Worm (Caenorhabditis elegans): ENCODE data around the gene mnk-1.
A peak's percentile ranks its signal among the peaks of the same experiment; 100 is the strongest.

mnk-1 gene

DNA sequence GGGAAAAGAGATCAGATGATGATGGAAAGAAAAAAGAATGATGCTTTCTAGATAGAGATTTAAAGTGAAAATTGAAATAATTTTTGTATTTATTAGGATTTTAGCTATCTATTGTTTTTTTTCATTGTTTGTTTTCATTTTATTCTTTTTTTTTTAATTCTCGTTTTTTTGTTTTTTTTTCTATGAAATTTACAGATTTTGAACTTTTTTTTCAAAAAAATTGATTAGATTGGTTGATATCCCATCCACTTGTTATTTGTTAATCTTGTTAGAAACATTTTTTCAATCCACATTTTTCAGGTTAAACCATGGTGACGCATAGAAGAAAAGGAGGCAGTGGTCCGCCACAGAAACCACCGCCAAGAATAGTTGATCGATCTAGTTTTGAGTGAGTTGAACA lies 29.2 kb upstream of the mnk-1 start, which contains the start of gene algn-9:
algn-9 (plus strand) TSS at position 301 of the 400 bp plus-strand sequence.
- TF ChIP-seq nhr-21 (tag; optimal IDR thresholded peaks at IDR 0.05) (no peak), ztf-1 (GFP tag; conservative IDR thresholded peaks at IDR 0.05) (no peak), lin-13 (GFP tag; optimal IDR thresholded peaks at IDR 0.05) (no peak), zag-1 (tag; optimal IDR thresholded peaks at IDR 0.05) (no peak), nhr-11 (tag; optimal IDR thresholded peaks at IDR 0.05) (no peak), mab-5 (tag; optimal IDR thresholded peaks at IDR 0.05) (no peak), unc-55 (GFP tag; optimal IDR thresholded peaks at IDR 0.05) (no peak), nhr-6 (tag; optimal IDR thresholded peaks at IDR 0.05) (no peak), sem-4 (tag; optimal IDR thresholded peaks at IDR 0.05) (no peak), mbf-1 (tag; optimal IDR thresholded peaks at IDR 0.05) (no peak)

DNA sequence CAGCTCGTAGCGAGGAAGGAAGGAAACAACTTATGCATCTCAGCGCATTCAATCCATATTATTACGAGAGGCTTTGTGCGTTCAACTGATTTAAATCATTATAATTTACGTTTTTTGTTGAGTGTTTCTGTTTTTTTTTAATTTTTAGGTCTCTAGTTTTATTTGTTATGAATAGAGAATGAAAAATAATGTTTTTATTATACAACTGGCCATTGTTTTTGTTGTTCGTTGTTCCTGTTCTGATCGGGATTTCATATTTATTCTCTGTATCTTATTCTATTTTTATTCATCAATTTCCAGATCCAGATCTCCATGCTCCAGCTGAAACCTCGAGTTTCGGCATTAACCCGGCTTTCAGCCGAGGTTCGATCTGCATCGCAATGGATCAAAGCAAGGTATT lies 27.5 kb upstream of the mnk-1 start, which contains the start of gene mrps-22:
mrps-22 (plus strand) TSS at position 301 of the 400 bp plus-strand sequence.
- TF ChIP-seq mab-5 (tag; optimal IDR thresholded peaks at IDR 0.05) (no peak), nhr-11 (tag; optimal IDR thresholded peaks at IDR 0.05) (no peak), nhr-12 (tag; optimal IDR thresholded peaks at IDR 0.05) (no peak), egl-27 (tag; optimal IDR thresholded peaks at IDR 0.05) (no peak)

DNA sequence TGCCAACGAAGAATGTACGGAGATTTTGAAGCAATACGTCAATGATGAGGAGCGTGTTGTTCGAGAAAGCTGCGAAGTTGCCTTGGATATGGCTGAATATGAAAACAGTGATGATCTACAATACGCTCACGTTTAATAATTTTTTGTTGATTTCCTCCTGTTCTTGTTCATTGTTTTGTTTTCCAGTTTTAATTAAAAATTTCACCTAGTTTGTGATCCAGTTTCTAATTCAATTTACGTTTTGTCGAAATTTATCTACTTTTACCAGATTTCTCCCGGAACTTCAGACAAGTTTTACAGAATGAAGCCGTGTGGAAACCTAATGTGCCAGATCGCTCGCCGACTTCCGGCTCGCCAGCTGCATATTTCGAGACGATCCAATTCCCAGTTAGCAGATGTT lies 26.0 kb upstream of the mnk-1 start, which contains the start of gene dap-3:
dap-3 (plus strand) TSS at position 301 of the 400 bp plus-strand sequence.
- TF ChIP-seq lin-39 (tag; optimal IDR thresholded peaks at IDR 0.05) = no peak
- no peak for TF ChIP-seq nhr-237 (tag; optimal IDR thresholded peaks at IDR 0.05)
- TF ChIP-seq lin-11 (tag; optimal IDR thresholded peaks at IDR 0.05) = no peak
- no peak for TF ChIP-seq sma-9 (GFP tag; optimal IDR thresholded peaks at IDR 0.05)
- TF ChIP-seq sma-9 (tag; optimal IDR thresholded peaks at IDR 0.05) = no peak
- no peak for TF ChIP-seq ceh-16 (tag; optimal IDR thresholded peaks at IDR 0.05)
- TF ChIP-seq fos-1 (tag; optimal IDR thresholded peaks at IDR 0.05) = no peak
- TF ChIP-seq unc-39 (tag; optimal IDR thresholded peaks at IDR 0.05) = no peak
- no peak for TF ChIP-seq C34F6.9 (tag; optimal IDR thresholded peaks at IDR 0.05)
- TF ChIP-seq unc-62 (GFP tag; optimal IDR thresholded peaks at IDR 0.05) = no peak
- no peak for TF ChIP-seq mbf-1 (tag; optimal IDR thresholded peaks at IDR 0.05)
- no peak for TF ChIP-seq nhr-23 (tag; optimal IDR thresholded peaks at IDR 0.05)
- no peak for TF ChIP-seq nhr-25 (tag; optimal IDR thresholded peaks at IDR 0.05)
- TF ChIP-seq sma-3 (GFP tag; optimal IDR thresholded peaks at IDR 0.05) = no peak
- no peak for TF ChIP-seq dmd-4 (tag; optimal IDR thresholded peaks at IDR 0.05)
- no peak for TF ChIP-seq elt-3 (tag; optimal IDR thresholded peaks at IDR 0.05)
- no peak for TF ChIP-seq elt-1 (tag; optimal IDR thresholded peaks at IDR 0.05)

DNA sequence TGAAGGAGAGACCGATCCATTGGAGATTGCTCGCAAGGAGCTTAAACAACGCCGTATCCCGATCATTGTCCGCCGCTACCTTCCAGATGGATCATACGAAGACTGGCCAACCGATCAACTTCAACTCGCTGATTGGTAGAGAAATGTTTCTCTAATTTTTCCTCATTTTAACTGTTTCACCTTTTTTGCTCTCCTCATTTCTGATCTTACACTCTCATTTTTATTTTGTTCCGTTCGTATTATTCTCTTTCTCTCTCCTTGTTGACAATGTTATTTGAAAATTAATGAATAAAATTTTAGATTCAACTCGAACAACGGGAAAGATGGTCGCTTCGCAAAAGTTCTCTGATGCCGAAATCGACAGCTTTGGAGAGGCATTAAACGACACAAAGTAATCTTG lies 24.8 kb upstream of the mnk-1 start, which contains the start of gene dohh-1:
dohh-1 (plus strand) TSS at position 301 of the 400 bp plus-strand sequence.
- TF ChIP-seq mbf-1 (tag; optimal IDR thresholded peaks at IDR 0.05) = no peak
- TF ChIP-seq unc-55 (GFP tag; optimal IDR thresholded peaks at IDR 0.05) = no peak
- TF ChIP-seq nhr-237 (tag; optimal IDR thresholded peaks at IDR 0.05) = no peak
- no peak for TF ChIP-seq unc-62 (GFP tag; optimal IDR thresholded peaks at IDR 0.05)
- no peak for TF ChIP-seq alr-1 (tag; optimal IDR thresholded peaks at IDR 0.05)
- no peak for TF ChIP-seq nhr-6 (tag; optimal IDR thresholded peaks at IDR 0.05)
- no peak for TF ChIP-seq elt-3 (tag; optimal IDR thresholded peaks at IDR 0.05)
- no peak for TF ChIP-seq blmp-1 (tag; optimal IDR thresholded peaks at IDR 0.05; ENCODE audit: insufficient read depth)
- TF ChIP-seq aly-2 (tag; optimal IDR thresholded peaks at IDR 0.05) = no peak
- no peak for TF ChIP-seq zag-1 (tag; optimal IDR thresholded peaks at IDR 0.05)
- TF ChIP-seq ztf-4 (tag; optimal IDR thresholded peaks at IDR 0.05) = no peak

DNA sequence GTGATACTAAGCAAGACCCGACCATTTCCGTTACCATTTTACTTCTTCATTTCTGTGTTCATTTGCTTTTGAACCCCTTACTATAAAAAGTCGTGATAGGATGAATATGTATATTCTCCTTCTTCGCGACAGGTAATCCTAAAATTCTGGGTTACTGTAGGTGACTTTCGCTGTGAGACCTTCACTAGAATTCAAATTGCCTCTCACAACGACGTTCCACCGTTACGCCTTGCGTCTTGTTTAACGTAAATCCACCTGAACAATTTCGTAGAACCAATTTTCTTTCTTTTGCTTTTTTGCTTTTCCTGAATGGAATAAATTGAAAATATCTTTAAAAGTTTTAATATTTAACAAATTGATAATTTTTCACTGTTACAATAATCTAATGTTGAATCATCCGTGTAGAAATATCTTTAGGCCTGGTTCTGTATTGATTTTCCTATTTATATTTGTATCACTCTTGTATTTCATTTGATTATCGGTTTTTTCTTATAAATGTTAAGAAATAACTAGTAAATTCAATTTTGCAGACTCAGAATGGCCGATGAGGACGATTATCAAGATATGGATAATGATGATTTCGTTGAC lies 24.1 kb upstream of the mnk-1 start, which contains the start of gene rpb-6:
rpb-6 (plus strand) TSS at position 538 of the 588 bp plus-strand sequence.
- TF ChIP-seq skn-1 (tag; optimal IDR thresholded peaks at IDR 0.05) (no peak), gmeb-1 (tag; optimal IDR thresholded peaks at IDR 0.05) (peak; percentile 78), unc-55 (GFP tag; optimal IDR thresholded peaks at IDR 0.05) (peak; percentile 56), lsy-2 (tag; optimal IDR thresholded peaks at IDR 0.05) (peak in 1 of 2 experiments; percentile 59), lin-39 (tag; optimal IDR thresholded peaks at IDR 0.05) (no peak)

Data from whole organism, L2 larva.